Worm (Caenorhabditis elegans) whole organism, late embryonic: ENCODE data around the gene F13A2.4.

Source experiments
- ceh-19 ChIP-seq: fragments of 200-800 bp; sonication (Bioruptor generic); optimal IDR thresholded peaks from 2 replicates; lab custom pipeline; 2018; ENCODE audit warnings: mild to moderate bottlenecking, missing genetic modification characterization, missing compliant biosample characterization
- lin-11 ChIP-seq: fragments of 200-800 bp; sonication (Bioruptor generic); optimal IDR thresholded peaks from 2 replicates; lab custom pipeline; 2018; ENCODE audit warnings: mild to moderate bottlenecking, missing genetic modification characterization, missing compliant biosample characterization
- nhr-11 ChIP-seq: fragments of 150-350 bp; optimal IDR thresholded peaks from 2 replicates; lab custom pipeline; 2014; ENCODE audit warnings: missing biosample characterization, missing genetic modification characterization
- rnt-1 ChIP-seq: sonication (generic microtip); optimal IDR thresholded peaks from 2 replicates; lab custom pipeline; 2016; ENCODE audit warnings: missing genetic modification characterization, missing compliant biosample characterization
- unc-3 ChIP-seq, 2 experiments: fragments of 200-800 bp in 1 of 2; sonication (Bioruptor generic) in 1 of 2; sonication (generic microtip) in 1 of 2; conservative IDR thresholded peaks in 1 of 2; optimal IDR thresholded peaks in 1 of 2; 2 replicates each; pipeline versions ENCODE4 v1.3.6 to Lab custom; 2016 to 2022; ENCODE audit warnings: missing compliant biosample characterization in 2 of 2, missing genetic modification characterization in 2 of 2, missing genetic modification reagents in 1 of 2

ce11 chrV:4437215-4437614 lies 37.2 kb upstream of the F13A2.4 start:
- no peak for TF ChIP-seq nhr-11 (tag; lab: Kevin White, UChicago)
- TF ChIP-seq lin-11: no peak
- TF ChIP-seq rnt-1: no peak
- no peak for TF ChIP-seq unc-3 (GFP tag; conservative IDR thresholded peaks at IDR 0.05; lab: Robert Waterston, UW)
- no peak for TF ChIP-seq unc-3 (tag; optimal IDR thresholded peaks at IDR 0.05; lab: Kevin White, UChicago)
- TF ChIP-seq ceh-19 (GFP tag; lab: Kevin White, UChicago): no peak
